Fruit fly (Drosophila melanogaster): ENCODE results near the gene tos.

Gene tos

dm6 chr2L:18671146-18671545 lies 10.7 kb downstream of the tos start, which contains the start of gene CG43338:
TSS of gene CG43338 (minus strand) at chr2L:18671246.
- TF ChIP-seq Chrac-16 (GFP tag; optimal IDR thresholded peaks at IDR 0.05) (no peak), p53 (GFP tag; optimal IDR thresholded peaks at IDR 0.05) (no peak), CG34376 (GFP tag; optimal IDR thresholded peaks at IDR 0.05) (no peak), CG8290 (GFP tag; optimal IDR thresholded peaks at IDR 0.05) (no peak), CG8290 (tag; optimal IDR thresholded peaks at IDR 0.05) (no peak), CG1024 (GFP tag; IDR thresholded peaks at IDR 0.05) (no peak)

- TF ChIP-seq CG30403 (GFP tag; optimal IDR thresholded peaks at IDR 0.05) (peak; percentile 60), CG17612 (GFP tag; IDR thresholded peaks at IDR 0.05) (no peak), trem (tag; optimal IDR thresholded peaks at IDR 0.05) (no peak), lmd (GFP tag; IDR thresholded peaks at IDR 0.05) (peak; percentile 42; the same call in 1 of the 2 replicates), Jarid2 (GFP tag; optimal IDR thresholded peaks at IDR 0.05) (peak; percentile 49), ham (GFP tag; IDR thresholded peaks at IDR 0.05) (no peak), sr (GFP tag; IDR thresholded peaks at IDR 0.05) (no peak), Sox102F (GFP tag; optimal IDR thresholded peaks at IDR 0.05) (peak; percentile 57), wdn (GFP tag; IDR thresholded peaks at IDR 0.05) (no peak), onecut (GFP tag; IDR thresholded peaks at IDR 0.05) (no peak), Trl (optimal IDR thresholded peaks at IDR 0.05) (no peak), Trl (GFP tag; optimal IDR thresholded peaks at IDR 0.05) (peak; percentile 45), CG15514 (GFP tag; optimal IDR thresholded peaks at IDR 0.05) (peak; percentile 45), CG12391 (tag; optimal IDR thresholded peaks at IDR 0.05) (peak; percentile 17), CG11504 (tag; optimal IDR thresholded peaks at IDR 0.05) (no peak), Dbx (GFP tag; IDR thresholded peaks at IDR 0.05) (peak; percentile 71; the same call in 2 of the 3 replicates), trh (GFP tag; optimal IDR thresholded peaks at IDR 0.05) (no peak), CG2120 (GFP tag; optimal IDR thresholded peaks at IDR 0.05) (no peak), hb (GFP tag; IDR thresholded peaks at IDR 0.05; ENCODE audit: partially characterized antibody) (no peak), Opbp (GFP tag; IDR thresholded peaks at IDR 0.05; ENCODE audit: partially characterized antibody) (peak; percentile 53; the same call in 1 of the 3 replicates), Sox100B (GFP tag; optimal IDR thresholded peaks at IDR 0.05) (no peak), CG14860 (GFP tag; IDR thresholded peaks at IDR 0.05; ENCODE audit: partially characterized antibody) (0 out of 3 replicates have a peak, but pooled peaks have one; percentile 20), Gsc (GFP tag; IDR thresholded peaks at IDR 0.05) (no peak), CG5953 (GFP tag; IDR thresholded peaks at IDR 0.05) (no peak), MESR4 (GFP tag; optimal IDR thresholded peaks at IDR 0.05) (no peak), CG4360 (GFP tag; IDR thresholded peaks at IDR 0.05) (no peak), fru (optimal IDR thresholded peaks at IDR 0.05) (no peak), sug (tag; optimal IDR thresholded peaks at IDR 0.05) (no peak), Ets97D (GFP tag; optimal IDR thresholded peaks at IDR 0.05) (peak; percentile 54), h (optimal IDR thresholded peaks at IDR 0.05) (no peak), gsb (GFP tag; IDR thresholded peaks at IDR 0.05) (no peak), CG13424 (tag; optimal IDR thresholded peaks at IDR 0.05) (peak; percentile 10), CG17568 (GFP tag; optimal IDR thresholded peaks at IDR 0.05) (no peak), CG11093 (GFP tag; IDR thresholded peaks at IDR 0.05) (no peak), lola (GFP tag; optimal IDR thresholded peaks at IDR 0.05) (no peak), Ravus (GFP tag; IDR thresholded peaks at IDR 0.05) (no peak), CG8765 (GFP tag; IDR thresholded peaks at IDR 0.05) (no peak), gcm (GFP tag; optimal IDR thresholded peaks at IDR 0.05) (no peak), CG6654 (GFP tag; optimal IDR thresholded peaks at IDR 0.05) (no peak), disco-r (GFP tag; optimal IDR thresholded peaks at IDR 0.05) (peak; percentile 29), Abd-B (GFP tag; optimal IDR thresholded peaks at IDR 0.05) (peak; percentile 19), vvl (GFP tag; IDR thresholded peaks at IDR 0.05) (peak; percentile 47; the same call in 1 of the 2 replicates), CG17361 (GFP tag; IDR thresholded peaks at IDR 0.05) (no peak), CG6813 (GFP tag; optimal IDR thresholded peaks at IDR 0.05) (peak; percentile 13)
Measured at dm6 chr2L:18665952-18666606, 15.8 kb downstream of the tos start.

Measured in whole organism, embryonic.